Worm (Caenorhabditis elegans) whole organism, early embryonic: ENCODE measurements around the gene F29A7.4.

Experiments
- B0310.2 ChIP-seq: sonication (generic microtip); optimal IDR thresholded peaks from 2 replicates; lab custom pipeline; 2016; ENCODE audit warnings: mild to moderate bottlenecking, missing genetic modification characterization, missing compliant biosample characterization
- F13C5.2 ChIP-seq: sonication (generic microtip); optimal IDR thresholded peaks from 2 replicates; lab custom pipeline; 2017; ENCODE audit warnings: mild to moderate bottlenecking, missing genetic modification characterization, inconsistent platforms, missing compliant biosample characterization
- aly-1 ChIP-seq: sonication (generic microtip); optimal IDR thresholded peaks from 2 replicates; lab custom pipeline; 2016; ENCODE audit warnings: missing genetic modification characterization, missing compliant biosample characterization
- ama-1 ChIP-seq: fragments of 150-350 bp; optimal IDR thresholded peaks from 2 replicates; lab custom pipeline; 2014
- ceh-13 ChIP-seq: fragments of 200-800 bp; sonication (Bioruptor generic); optimal IDR thresholded peaks from 2 replicates; lab custom pipeline; 2018; ENCODE audit warnings: mild to moderate bottlenecking, missing genetic modification characterization, missing compliant biosample characterization
- ceh-36 ChIP-seq: sonication (generic microtip); optimal IDR thresholded peaks from 2 replicates; lab custom pipeline; 2016; ENCODE audit warnings: missing genetic modification characterization, inconsistent platforms, missing compliant biosample characterization
- ets-7 ChIP-seq: sonication (generic microtip); optimal IDR thresholded peaks from 2 replicates; lab custom pipeline; 2016; ENCODE audit warnings: missing genotype, missing genetic modification characterization, missing compliant biosample characterization
- flt-1 ChIP-seq: fragments of 200-800 bp; sonication (Bioruptor generic); IDR thresholded peaks from 2 replicates; pipeline ENCODE4 v1.3.6; 2022; ENCODE audit warnings: missing genetic modification characterization, missing compliant biosample characterization
- hmbx-1 ChIP-seq: sonication (generic microtip); optimal IDR thresholded peaks from 2 replicates; lab custom pipeline; 2016; ENCODE audit warnings: mild to moderate bottlenecking, missing genetic modification characterization, missing compliant biosample characterization
- hmg-4 ChIP-seq: fragments of 200-800 bp; sonication (Bioruptor generic); optimal IDR thresholded peaks from 2 replicates; lab custom pipeline; 2018; ENCODE audit warnings: mild to moderate bottlenecking, missing genetic modification characterization, missing compliant biosample characterization
- hnd-1 ChIP-seq: sonication (generic microtip); optimal IDR thresholded peaks from 2 replicates; lab custom pipeline; 2016; ENCODE audit warnings: missing genetic modification characterization, missing compliant biosample characterization
- pes-1 ChIP-seq: fragments of 200-800 bp; sonication (Bioruptor generic); IDR thresholded peaks from 2 replicates; pipeline ENCODE4 v1.3.6; 2022; ENCODE audit warnings: missing genetic modification reagents, missing genetic modification characterization, missing compliant biosample characterization
- scrt-1 ChIP-seq: fragments of 200-800 bp; sonication (Bioruptor generic); IDR thresholded peaks from 2 replicates; pipeline ENCODE4 v1.3.6; 2022; ENCODE audit warnings: missing genetic modification characterization, missing compliant biosample characterization
- sea-1 ChIP-seq: fragments of 200-800 bp; sonication (Bioruptor generic); conservative IDR thresholded peaks from 2 replicates; pipeline ENCODE4 v1.3.6; 2022; ENCODE audit warnings: missing genetic modification characterization, missing compliant biosample characterization
- tbx-11 ChIP-seq: fragments of 200-800 bp; sonication (Bioruptor generic); IDR thresholded peaks from 2 replicates; pipeline ENCODE4 v1.3.6; 2022; ENCODE audit warnings: missing genetic modification characterization, missing compliant biosample characterization
- tbx-37 ChIP-seq: fragments of 200-800 bp; sonication (Bioruptor generic); conservative IDR thresholded peaks from 2 replicates; pipeline ENCODE4 v1.3.6; 2022; ENCODE audit warnings: missing genetic modification reagents, missing genetic modification characterization, missing compliant biosample characterization
- tra-4 ChIP-seq: sonication (generic microtip); optimal IDR thresholded peaks from 2 replicates; lab custom pipeline; 2017; ENCODE audit warnings: missing genetic modification characterization, missing compliant biosample characterization

Gene F29A7.4

ce11 chrII:2764664-2765063, 14.9 kb downstream of the F29A7.4 start, which contains the start of gene fbxb-108:
Gene fbxb-108 (plus strand): TSS chrII:2764964.
- no peak for TF ChIP-seq tra-4 (tag; lab: Kevin White, UChicago)
- no peak for TF ChIP-seq scrt-1 (GFP tag; lab: Robert Waterston, UW)
- no peak for TF ChIP-seq tbx-11 (GFP tag; lab: Robert Waterston, UW)
- no peak for TF ChIP-seq flt-1 (GFP tag; lab: Robert Waterston, UW)
- no peak for TF ChIP-seq ama-1 (lab: Kevin White, UChicago)
- TF ChIP-seq hmbx-1: no peak
- no peak for TF ChIP-seq tbx-37 (GFP tag; lab: Robert Waterston, UW)
- no peak for TF ChIP-seq pes-1 (GFP tag; lab: Robert Waterston, UW)
- no peak for TF ChIP-seq sea-1 (GFP tag; lab: Robert Waterston, UW)
- no peak for TF ChIP-seq ceh-36 (tag; lab: Kevin White, UChicago)
- TF ChIP-seq F13C5.2 (tag; lab: Kevin White, UChicago): no peak
- no peak for TF ChIP-seq aly-1
- no peak for TF ChIP-seq B0310.2 (tag; lab: Kevin White, UChicago)
- no peak for TF ChIP-seq hmg-4 (GFP tag; lab: Kevin White, UChicago)
- TF ChIP-seq ceh-13: no peak
- TF ChIP-seq ets-7 (tag; lab: Kevin White, UChicago): no peak
- no peak for TF ChIP-seq hnd-1 (tag; lab: Kevin White, UChicago)

- no peak for TF ChIP-seq pes-1 (GFP tag; lab: Robert Waterston, UW)
- no peak for TF ChIP-seq ama-1 (lab: Kevin White, UChicago)
- no peak for TF ChIP-seq ceh-36 (tag; lab: Kevin White, UChicago)
- TF ChIP-seq tbx-11 (GFP tag; lab: Robert Waterston, UW): no peak
- TF ChIP-seq hmbx-1: no peak
- TF ChIP-seq hnd-1 (tag; lab: Kevin White, UChicago): no peak
- no peak for TF ChIP-seq F13C5.2 (tag; lab: Kevin White, UChicago)
- TF ChIP-seq B0310.2 (tag; lab: Kevin White, UChicago): no peak
- TF ChIP-seq flt-1 (GFP tag; lab: Robert Waterston, UW): no peak
- TF ChIP-seq hmg-4 (GFP tag; lab: Kevin White, UChicago): no peak
- no peak for TF ChIP-seq tra-4 (tag; lab: Kevin White, UChicago)
- TF ChIP-seq aly-1: no peak
- no peak for TF ChIP-seq sea-1 (GFP tag; lab: Robert Waterston, UW)
- no peak for TF ChIP-seq tbx-37 (GFP tag; lab: Robert Waterston, UW)
- TF ChIP-seq ets-7 (tag; lab: Kevin White, UChicago): no peak
- TF ChIP-seq ceh-13: no peak
These were observed 16.5 kb downstream of the F29A7.4 start, which contains the start of gene F08D12.15 for ce11 chrII:2766331-2766730. Gene F08D12.15 (plus strand): TSS chrII:2766631.

ce11 chrII:2769021-2769420, 19.2 kb downstream of the F29A7.4 start, which contains the start of gene F08D12.7:
Gene F08D12.7 (minus strand): TSS chrII:2769121.
- TF ChIP-seq B0310.2 (tag; lab: Kevin White, UChicago): no peak
- TF ChIP-seq flt-1 (GFP tag; lab: Robert Waterston, UW): no peak
- TF ChIP-seq pes-1 (GFP tag; lab: Robert Waterston, UW): no peak
- no peak for TF ChIP-seq F13C5.2 (tag; lab: Kevin White, UChicago)
- no peak for TF ChIP-seq tra-4 (tag; lab: Kevin White, UChicago)
- no peak for TF ChIP-seq scrt-1 (GFP tag; lab: Robert Waterston, UW)
- no peak for TF ChIP-seq hmg-4 (GFP tag; lab: Kevin White, UChicago)
- TF ChIP-seq ceh-36 (tag; lab: Kevin White, UChicago): no peak
- no peak for TF ChIP-seq hnd-1 (tag; lab: Kevin White, UChicago)

- no peak for TF ChIP-seq hnd-1 (tag; lab: Kevin White, UChicago)
- TF ChIP-seq hmbx-1: no peak
- no peak for TF ChIP-seq ceh-36 (tag; lab: Kevin White, UChicago)
- TF ChIP-seq sea-1 (GFP tag; lab: Robert Waterston, UW): no peak
- TF ChIP-seq tbx-37 (GFP tag; lab: Robert Waterston, UW): no peak
- TF ChIP-seq scrt-1 (GFP tag; lab: Robert Waterston, UW): no peak
- no peak for TF ChIP-seq tbx-11 (GFP tag; lab: Robert Waterston, UW)
- TF ChIP-seq aly-1: no peak
- no peak for TF ChIP-seq ceh-13
- no peak for TF ChIP-seq hmg-4 (GFP tag; lab: Kevin White, UChicago)
- no peak for TF ChIP-seq ama-1 (lab: Kevin White, UChicago)
- no peak for TF ChIP-seq ets-7 (tag; lab: Kevin White, UChicago)
- TF ChIP-seq tra-4 (tag; lab: Kevin White, UChicago): no peak
These were observed 21.0 kb downstream of the F29A7.4 start, which contains the start of gene fbxb-105 for ce11 chrII:2770788-2771187. Gene fbxb-105 (minus strand): TSS chrII:2770888.

- TF ChIP-seq tbx-37 (GFP tag; lab: Robert Waterston, UW) (no peak), ama-1 (lab: Kevin White, UChicago) (no peak), hmg-4 (GFP tag; lab: Kevin White, UChicago) (no peak), scrt-1 (GFP tag; lab: Robert Waterston, UW) (no peak), flt-1 (GFP tag; lab: Robert Waterston, UW) (no peak), F13C5.2 (tag; lab: Kevin White, UChicago) (no peak), ets-7 (tag; lab: Kevin White, UChicago) (no peak), aly-1 (no peak), ceh-13 (no peak), tra-4 (tag; lab: Kevin White, UChicago) (no peak), B0310.2 (tag; lab: Kevin White, UChicago) (no peak), tbx-11 (GFP tag; lab: Robert Waterston, UW) (no peak), hmbx-1 (no peak), hnd-1 (tag; lab: Kevin White, UChicago) (no peak), ceh-36 (tag; lab: Kevin White, UChicago) (no peak), pes-1 (GFP tag; lab: Robert Waterston, UW) (no peak), sea-1 (GFP tag; lab: Robert Waterston, UW) (no peak)
These were observed 22.4 kb downstream of the F29A7.4 start, which contains the start of gene sdz-10 for ce11 chrII:2772166-2772565. Gene sdz-10 (minus strand): TSS chrII:2772266.

ce11 chrII:2773534-2773933, 23.7 kb downstream of the F29A7.4 start, which contains the start of gene sdz-9:
Gene sdz-9 (minus strand): TSS chrII:2773634.
- TF ChIP-seq sea-1 (GFP tag; lab: Robert Waterston, UW) (no peak), tbx-37 (GFP tag; lab: Robert Waterston, UW) (no peak), hnd-1 (tag; lab: Kevin White, UChicago) (no peak), hmbx-1 (no peak), aly-1 (no peak), pes-1 (GFP tag; lab: Robert Waterston, UW) (no peak), F13C5.2 (tag; lab: Kevin White, UChicago) (no peak), B0310.2 (tag; lab: Kevin White, UChicago) (no peak), ceh-36 (tag; lab: Kevin White, UChicago) (no peak), hmg-4 (GFP tag; lab: Kevin White, UChicago) (no peak), scrt-1 (GFP tag; lab: Robert Waterston, UW) (no peak), tbx-11 (GFP tag; lab: Robert Waterston, UW) (no peak), ceh-13 (no peak), flt-1 (GFP tag; lab: Robert Waterston, UW) (no peak)
